Fruit fly (Drosophila melanogaster) whole organism, embryonic: Measurements from ENCODE around the gene CG9782.
A peak's percentile ranks its signal among the peaks of the same experiment; 100 is the strongest.

Experiments used
- ATbp ChIP-seq: fragments of 200-800 bp; sonication (Bioruptor generic); optimal IDR thresholded peaks from 2 replicates; lab custom pipeline; 2017; ENCODE audit warnings: missing biosample characterization, mild to moderate bottlenecking, missing genetic modification characterization, missing genetic modification reagents
- Antp ChIP-seq: fragments of 200-800 bp; sonication (Bioruptor generic); optimal IDR thresholded peaks from 3 replicates; lab custom pipeline; 2016; ENCODE audit warnings: missing biosample characterization, missing genetic modification characterization
- Atf3 ChIP-seq: fragments of 200-800 bp; sonication (Bioruptor generic); optimal IDR thresholded peaks from 3 replicates; lab custom pipeline; 2016; ENCODE audit warnings: missing biosample characterization, missing genetic modification characterization
- CG10147 ChIP-seq: fragments of 200-800 bp; sonication (Bioruptor generic); optimal IDR thresholded peaks from 2 replicates; lab custom pipeline; 2019; ENCODE audit warnings: missing biosample characterization, mild to moderate bottlenecking, missing genetic modification characterization, moderate library complexity
- CG11093 ChIP-seq: fragments of 200-800 bp; sonication (Bioruptor generic); IDR thresholded peaks from 3 replicates; pipeline ENCODE4 v1.3.6; 2022; ENCODE audit warnings: missing biosample characterization, missing genetic modification characterization
- CG14965 ChIP-seq: fragments of 200-800 bp; sonication (Bioruptor generic); optimal IDR thresholded peaks from 2 replicates; lab custom pipeline; 2016; ENCODE audit warnings: missing biosample characterization, missing genetic modification characterization, borderline replicate concordance
- CG15269 ChIP-seq: fragments of 200-800 bp; sonication (Bioruptor generic); optimal IDR thresholded peaks from 2 replicates; lab custom pipeline; 2018; ENCODE audit warnings: missing biosample characterization, mild to moderate bottlenecking, missing genetic modification characterization, moderate library complexity
- CG1647 ChIP-seq: fragments of 200-800 bp; sonication (Bioruptor generic); optimal IDR thresholded peaks from 3 replicates; lab custom pipeline; 2016; ENCODE audit warnings: missing biosample characterization, missing genetic modification characterization
- CG18599 ChIP-seq: fragments of 200-800 bp; sonication (Bioruptor generic); optimal IDR thresholded peaks from 3 replicates; lab custom pipeline; 2017; ENCODE audit warnings: missing biosample characterization, missing genetic modification characterization, mild to moderate bottlenecking, moderate library complexity, missing genetic modification reagents
- CG2712 ChIP-seq: fragments of 200-800 bp; optimal IDR thresholded peaks from 3 replicates; lab custom pipeline; 2019; ENCODE audit warnings: missing biosample characterization, mild to moderate bottlenecking, missing genetic modification characterization, moderate library complexity
- CG32532 ChIP-seq: fragments of 200-800 bp; sonication (Bioruptor generic); IDR thresholded peaks from 2 replicates; pipeline ENCODE4 v1.3.6; 2022; ENCODE audit warnings: missing biosample characterization, missing genetic modification characterization
- CG3281 ChIP-seq: fragments of 200-800 bp; sonication (Bioruptor generic); optimal IDR thresholded peaks from 3 replicates; lab custom pipeline; 2017; ENCODE audit warnings: missing biosample characterization, mild to moderate bottlenecking, missing genetic modification characterization
- CG34422 ChIP-seq: fragments of 200-800 bp; sonication (Bioruptor generic); IDR thresholded peaks from 3 replicates; pipeline ENCODE4 v1.3.6; 2022; ENCODE audit warnings: missing biosample characterization, missing genetic modification characterization
- CG9437 ChIP-seq: fragments of 200-800 bp; sonication (Bioruptor generic); optimal IDR thresholded peaks from 2 replicates; lab custom pipeline; 2018; ENCODE audit warnings: missing biosample characterization, mild to moderate bottlenecking, missing genetic modification characterization
- Dll ChIP-seq: fragments of 200-800 bp; sonication (Bioruptor generic); IDR thresholded peaks from 4 replicates; pipeline ENCODE4 v1.3.6; 2022; ENCODE audit warnings: missing biosample characterization, missing genetic modification characterization; ENCODE audit not compliant: partially characterized antibody
- Doc3 ChIP-seq: fragments of 200-800 bp; sonication (Bioruptor generic); IDR thresholded peaks from 3 replicates; pipeline ENCODE4 v1.3.6; 2022; ENCODE audit warnings: missing biosample characterization, missing genetic modification characterization; ENCODE audit not compliant: partially characterized antibody
- ERR ChIP-seq: fragments of 200-800 bp; sonication (Bioruptor generic); optimal IDR thresholded peaks from 2 replicates; lab custom pipeline; 2016; ENCODE audit warnings: missing biosample characterization, missing genetic modification characterization
- H2.0 ChIP-seq: fragments of 200-800 bp; sonication (Bioruptor generic); IDR thresholded peaks from 2 replicates; pipeline ENCODE4 v1.3.6; 2022; ENCODE audit warnings: missing biosample characterization, missing genetic modification characterization
- Hmr ChIP-seq: fragments of 200-800 bp; sonication (Bioruptor generic); optimal IDR thresholded peaks from 3 replicates; lab custom pipeline; 2017; ENCODE audit warnings: mild to moderate bottlenecking, missing biosample characterization, missing genetic modification reagents, missing genetic modification characterization
- Lim3 ChIP-seq: fragments of 200-800 bp; sonication (Bioruptor generic); IDR thresholded peaks from 2 replicates; pipeline ENCODE4 v1.3.6; 2022; ENCODE audit warnings: missing biosample characterization, missing genetic modification characterization
- NFAT ChIP-seq: fragments of 200-800 bp; sonication (Bioruptor generic); IDR thresholded peaks from 2 replicates; pipeline ENCODE4 v1.3.6; 2022; ENCODE audit warnings: missing biosample characterization, missing genetic modification characterization
- Nf-YA ChIP-seq: fragments of 200-800 bp; sonication (Bioruptor generic); IDR thresholded peaks from 2 replicates; pipeline ENCODE4 v1.3.6; 2022; ENCODE audit warnings: missing biosample characterization, missing genetic modification characterization
- Oli ChIP-seq: fragments of 200-800 bp; sonication (Bioruptor generic); optimal IDR thresholded peaks from 2 replicates; lab custom pipeline; 2018; ENCODE audit warnings: missing biosample characterization, mild to moderate bottlenecking, missing genetic modification characterization, moderate library complexity
- Rx ChIP-seq: fragments of 200-800 bp; sonication (Bioruptor generic); IDR thresholded peaks from 2 replicates; pipeline ENCODE4 v1.3.6; 2022; ENCODE audit warnings: missing biosample characterization, missing genetic modification characterization
- Scr ChIP-seq: fragments of 200-800 bp; sonication (Bioruptor generic); IDR thresholded peaks from 2 replicates; pipeline ENCODE4 v1.3.6; 2022; ENCODE audit warnings: missing biosample characterization, missing genetic modification characterization; ENCODE audit not compliant: partially characterized antibody
- Sox100B ChIP-seq: fragments of 200-800 bp; sonication (Bioruptor generic); optimal IDR thresholded peaks from 3 replicates; lab custom pipeline; 2018; ENCODE audit warnings: missing biosample characterization, mild to moderate bottlenecking, missing genetic modification characterization
- Taf1 ChIP-seq: fragments of 200-800 bp; sonication (Bioruptor generic); IDR thresholded peaks from 2 replicates; pipeline ENCODE4 v1.3.6; 2022; ENCODE audit warnings: missing biosample characterization, missing genetic modification characterization
- Vsx1 ChIP-seq: fragments of 200-800 bp; sonication (Bioruptor generic); optimal IDR thresholded peaks from 2 replicates; lab custom pipeline; 2017; ENCODE audit warnings: missing biosample characterization, mild to moderate bottlenecking, missing genetic modification characterization, missing genetic modification reagents
- aop ChIP-seq: fragments of 200-800 bp; sonication (Bioruptor generic); IDR thresholded peaks from 2 replicates; pipeline ENCODE4 v1.3.6; 2022; ENCODE audit warnings: missing biosample characterization, missing genetic modification characterization
- ara ChIP-seq: fragments of 200-800 bp; sonication (Bioruptor generic); IDR thresholded peaks from 2 replicates; pipeline ENCODE4 v1.3.6; 2022; ENCODE audit warnings: missing biosample characterization, missing genetic modification characterization
- dysf ChIP-seq: fragments of 200-800 bp; sonication (Bioruptor generic); IDR thresholded peaks from 3 replicates; pipeline ENCODE4 v1.3.6; 2022; ENCODE audit warnings: missing biosample characterization, missing genetic modification characterization
- emc ChIP-seq: fragments of 200-800 bp; sonication (Bioruptor generic); optimal IDR thresholded peaks from 2 replicates; lab custom pipeline; 2016; ENCODE audit warnings: missing biosample characterization, missing genetic modification characterization
- eve ChIP-seq, 2 experiments: fragments of >200 bp; optimal IDR thresholded peaks; 2 replicates each; lab custom pipeline; 2017; ENCODE audit warnings: missing biosample characterization in 2 of 2, missing genetic modification characterization in 2 of 2
- fu2 ChIP-seq: fragments of 200-800 bp; sonication (Bioruptor generic); optimal IDR thresholded peaks from 2 replicates; lab custom pipeline; 2016; ENCODE audit warnings: missing biosample characterization, missing genetic modification characterization
- gcm2 ChIP-seq: fragments of 200-800 bp; sonication (Bioruptor generic); optimal IDR thresholded peaks from 2 replicates; lab custom pipeline; 2016; ENCODE audit warnings: missing biosample characterization, missing genetic modification characterization
- gem ChIP-seq: fragments of 200-800 bp; sonication (Bioruptor generic); optimal IDR thresholded peaks from 2 replicates; lab custom pipeline; 2019; ENCODE audit warnings: missing biosample characterization, mild to moderate bottlenecking, missing genetic modification characterization, moderate library complexity
- ind ChIP-seq: fragments of 200-800 bp; sonication (Bioruptor generic); optimal IDR thresholded peaks from 3 replicates; lab custom pipeline; 2016; ENCODE audit warnings: missing biosample characterization, missing genetic modification characterization
- jing ChIP-seq: fragments of 200-800 bp; sonication (Bioruptor generic); optimal IDR thresholded peaks from 2 replicates; lab custom pipeline; 2018; ENCODE audit warnings: missing biosample characterization, mild to moderate bottlenecking, missing genetic modification characterization
- ken ChIP-seq: fragments of 200-800 bp; sonication (Bioruptor generic); IDR thresholded peaks from 3 replicates; pipeline ENCODE4 v1.3.6; 2022; ENCODE audit warnings: missing biosample characterization, missing genetic modification characterization
- lilli ChIP-seq: fragments of 200-800 bp; sonication (Bioruptor generic); optimal IDR thresholded peaks from 3 replicates; lab custom pipeline; 2016; ENCODE audit warnings: missing biosample characterization, missing genetic modification characterization
- onecut ChIP-seq: fragments of 200-800 bp; sonication (Bioruptor generic); IDR thresholded peaks from 2 replicates; pipeline ENCODE4 v1.3.6; 2022; ENCODE audit warnings: missing biosample characterization, missing genetic modification characterization
- pfk ChIP-seq: fragments of 200-800 bp; sonication (Bioruptor generic); optimal IDR thresholded peaks from 2 replicates; lab custom pipeline; 2018; ENCODE audit warnings: missing biosample characterization, mild to moderate bottlenecking, missing genetic modification characterization, moderate library complexity
- pho ChIP-seq: fragments of 200-800 bp; sonication (Bioruptor generic); optimal IDR thresholded peaks from 2 replicates; lab custom pipeline; 2016; ENCODE audit warnings: missing biosample characterization, missing genetic modification characterization
- phol ChIP-seq: fragments of 200-800 bp; sonication (Bioruptor generic); optimal IDR thresholded peaks from 3 replicates; lab custom pipeline; 2018; ENCODE audit warnings: missing biosample characterization, mild to moderate bottlenecking, missing genetic modification characterization, moderate library complexity
- pnt ChIP-seq: fragments of 200-800 bp; sonication (Bioruptor generic); optimal IDR thresholded peaks from 3 replicates; lab custom pipeline; 2016; ENCODE audit warnings: missing biosample characterization, missing genetic modification characterization
- salm ChIP-seq: fragments of 200-800 bp; sonication (Bioruptor generic); optimal IDR thresholded peaks from 2 replicates; lab custom pipeline; 2018; ENCODE audit warnings: missing biosample characterization, mild to moderate bottlenecking, missing genetic modification characterization
- seq ChIP-seq: fragments of 200-800 bp; sonication (Bioruptor generic); IDR thresholded peaks from 2 replicates; pipeline ENCODE4 v1.3.6; 2022; ENCODE audit warnings: missing biosample characterization, missing genetic modification characterization
- unc-4 ChIP-seq: fragments of 200-800 bp; sonication (Bioruptor generic); IDR thresholded peaks from 2 replicates; pipeline ENCODE4 v1.3.6; 2022; ENCODE audit warnings: missing biosample characterization, missing genetic modification characterization; ENCODE audit not compliant: partially characterized antibody
- wdn ChIP-seq: fragments of 200-800 bp; sonication (Bioruptor generic); IDR thresholded peaks from 2 replicates; pipeline ENCODE4 v1.3.6; 2022; ENCODE audit warnings: missing biosample characterization, missing genetic modification characterization

The CG9782 gene

DNA sequence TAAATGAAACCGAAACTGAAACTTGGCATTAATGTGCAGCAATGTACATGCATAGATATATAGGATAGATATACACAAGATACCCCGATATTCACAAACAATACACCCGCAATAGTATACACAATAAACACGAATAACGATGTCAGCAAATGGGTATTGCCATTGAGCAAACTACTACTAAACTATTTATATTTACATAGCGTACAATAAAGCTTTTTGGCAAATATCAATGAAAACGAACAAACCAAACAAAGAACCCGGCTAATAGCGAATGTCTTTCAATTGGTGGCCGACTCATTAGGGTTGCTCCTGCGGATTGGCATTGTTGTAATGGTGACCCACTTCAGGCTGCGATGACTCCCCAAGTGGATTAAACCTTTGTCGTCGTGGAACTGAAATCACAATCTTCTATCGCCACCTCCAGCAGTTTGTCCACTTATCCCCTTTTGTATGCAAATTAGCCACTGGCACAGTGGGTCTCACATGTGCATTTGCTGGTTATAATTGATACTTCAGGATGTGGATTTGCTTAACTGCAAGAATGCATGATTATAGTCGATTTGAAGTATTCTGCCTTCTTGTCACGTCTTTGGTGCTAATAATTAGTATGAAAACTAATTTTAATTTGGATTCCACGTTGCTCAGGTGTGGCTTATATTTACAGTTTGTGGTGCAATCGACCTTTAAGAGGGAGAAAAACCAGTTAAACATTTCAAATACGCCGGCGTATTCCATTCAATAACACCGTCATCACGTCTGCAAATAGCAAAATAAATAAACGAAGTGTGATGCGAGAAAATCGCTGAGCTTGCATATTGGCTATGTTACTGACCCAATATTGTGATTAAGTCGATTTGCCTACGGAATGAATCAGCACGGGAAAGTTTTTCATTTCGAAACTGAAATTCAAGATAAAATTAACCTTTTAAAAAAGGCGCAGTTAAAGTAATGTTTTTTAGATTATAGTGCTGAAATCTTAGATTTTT lies 29.0 kb upstream of the CG9782 start (continued):
- TF ChIP-seq Antp (GFP tag; lab: Kevin White, UChicago), result peak; percentile 85
- TF ChIP-seq CG15269 (tag; lab: Kevin White, UChicago), result peak; percentile 59
- TF ChIP-seq Nf-YA (GFP tag; lab: Robert Waterston, UW), result 0 out of 2 replicates have a peak, but pooled peaks have one; percentile 6
- peak; percentile 43 for TF ChIP-seq CG18599 (GFP tag; lab: Kevin White, UChicago)
- TF ChIP-seq Oli (tag; lab: Kevin White, UChicago), result peak; percentile 29
- TF ChIP-seq pnt (GFP tag; lab: Kevin White, UChicago), result peak; percentile 70
- no peak for TF ChIP-seq fu2 (GFP tag; lab: Kevin White, UChicago)
- no peak for TF ChIP-seq CG34422 (GFP tag; lab: Robert Waterston, UW)
- no peak for TF ChIP-seq H2.0 (GFP tag; lab: Robert Waterston, UW)
- TF ChIP-seq Atf3 (GFP tag; lab: Kevin White, UChicago), result no peak
- no peak for TF ChIP-seq pfk (GFP tag; lab: Kevin White, UChicago)
- no peak for TF ChIP-seq Sox100B
- TF ChIP-seq ara (GFP tag; lab: Robert Waterston, UW), result no peak
- TF ChIP-seq CG3281 (GFP tag; lab: Kevin White, UChicago), result no peak
- TF ChIP-seq ATbp (GFP tag; lab: Kevin White, UChicago), result peak; percentile 16
- TF ChIP-seq ken (GFP tag; lab: Robert Waterston, UW), result no peak
- no peak for TF ChIP-seq gcm2 (GFP tag; lab: Kevin White, UChicago)
- TF ChIP-seq dysf (GFP tag; lab: Robert Waterston, UW), result peak; percentile 80
- TF ChIP-seq Hmr (GFP tag; lab: Kevin White, UChicago), result peak; percentile 27
- TF ChIP-seq salm, result no peak
- peak; percentile 50; the same call in 1 of the 2 replicates for TF ChIP-seq Lim3 (GFP tag; lab: Robert Waterston, UW)
- TF ChIP-seq Dll (GFP tag; lab: Robert Waterston, UW), result no peak
- TF ChIP-seq CG11093 (GFP tag; lab: Robert Waterston, UW), result no peak
- TF ChIP-seq gem (tag; lab: Kevin White, UChicago), result peak; percentile 51
- TF ChIP-seq CG1647 (GFP tag; lab: Kevin White, UChicago), result no peak
- peak; percentile 12 for TF ChIP-seq ind (GFP tag; lab: Kevin White, UChicago)
- TF ChIP-seq emc (GFP tag; lab: Kevin White, UChicago), result no peak
- TF ChIP-seq Rx (GFP tag; lab: Robert Waterston, UW), result peak; percentile 55
- TF ChIP-seq onecut (GFP tag; lab: Robert Waterston, UW), result peak; percentile 72
- no peak for TF ChIP-seq jing
- no peak for TF ChIP-seq Doc3 (GFP tag; lab: Robert Waterston, UW)
- TF ChIP-seq pho (GFP tag; lab: Kevin White, UChicago), result no peak
- no peak for TF ChIP-seq wdn (GFP tag; lab: Robert Waterston, UW)
- no peak for TF ChIP-seq NFAT
- peak; percentile 15 for TF ChIP-seq CG2712
- TF ChIP-seq CG9437, result no peak
- TF ChIP-seq phol, result peak; percentile 5
- TF ChIP-seq CG10147, result no peak
- TF ChIP-seq Scr (GFP tag; lab: Robert Waterston, UW), result no peak
- no peak for TF ChIP-seq Taf1 (GFP tag; lab: Robert Waterston, UW)
- TF ChIP-seq ERR (GFP tag; lab: Kevin White, UChicago), result peak; percentile 70
- no peak for TF ChIP-seq CG32532 (GFP tag; lab: Robert Waterston, UW)
- TF ChIP-seq lilli, result peak; percentile 78
- TF ChIP-seq CG14965 (GFP tag; lab: Kevin White, UChicago), result no peak
- TF ChIP-seq unc-4 (GFP tag; lab: Robert Waterston, UW), result no peak
- no peak for TF ChIP-seq aop (GFP tag; lab: Robert Waterston, UW)
- no peak for TF ChIP-seq seq (GFP tag; lab: Robert Waterston, UW)
- peak; percentile 50 for TF ChIP-seq Vsx1 (GFP tag; lab: Kevin White, UChicago)
- TF ChIP-seq eve (GFP tag; optimal IDR thresholded peaks at IDR 0.05; lab: Kevin White, UChicago), result no peak
